Worm (Caenorhabditis elegans) whole organism, late embryonic: ENCODE measurements around the gene F48F7.5.

Source experiments
- C08G9.2 ChIP-seq: sonication (generic microtip); optimal IDR thresholded peaks from 2 replicates; lab custom pipeline; 2016; ENCODE audit warnings: mild to moderate bottlenecking, missing genetic modification characterization, moderate library complexity, missing compliant biosample characterization
- C38D4.7 ChIP-seq: fragments of 200-800 bp; sonication (Bioruptor generic); optimal IDR thresholded peaks from 2 replicates; lab custom pipeline; 2018; ENCODE audit warnings: mild to moderate bottlenecking, missing genetic modification characterization, moderate library complexity, missing compliant biosample characterization
- F13H6.1 ChIP-seq: sonication (generic microtip); optimal IDR thresholded peaks from 2 replicates; lab custom pipeline; 2016; ENCODE audit warnings: missing genetic modification characterization, missing compliant biosample characterization
- T23F11.4 ChIP-seq: fragments of 200-800 bp; sonication (Bioruptor generic); optimal IDR thresholded peaks from 2 replicates; lab custom pipeline; 2018; ENCODE audit warnings: mild to moderate bottlenecking, missing genetic modification characterization, missing compliant biosample characterization
- Y22D7AL.16 ChIP-seq: sonication (generic microtip); optimal IDR thresholded peaks from 2 replicates; lab custom pipeline; 2016; ENCODE audit warnings: missing genetic modification characterization, missing compliant biosample characterization
- ahr-1 ChIP-seq: sonication (generic microtip); optimal IDR thresholded peaks from 2 replicates; lab custom pipeline; 2016; ENCODE audit warnings: missing genetic modification characterization, missing compliant biosample characterization
- ceh-14 ChIP-seq: sonication (generic microtip); optimal IDR thresholded peaks from 2 replicates; lab custom pipeline; 2016; ENCODE audit warnings: missing genotype, missing genetic modification characterization, missing compliant biosample characterization
- ceh-18 ChIP-seq: sonication (generic microtip); optimal IDR thresholded peaks from 2 replicates; lab custom pipeline; 2016; ENCODE audit warnings: missing genetic modification characterization, missing compliant biosample characterization
- ceh-19 ChIP-seq: fragments of 200-800 bp; sonication (Bioruptor generic); optimal IDR thresholded peaks from 2 replicates; lab custom pipeline; 2018; ENCODE audit warnings: mild to moderate bottlenecking, missing genetic modification characterization, missing compliant biosample characterization
- ceh-2 ChIP-seq: sonication (generic microtip); optimal IDR thresholded peaks from 2 replicates; lab custom pipeline; 2016; ENCODE audit warnings: missing genotype, missing genetic modification characterization, missing compliant biosample characterization
- ceh-22 ChIP-seq: sonication (generic microtip); optimal IDR thresholded peaks from 2 replicates; lab custom pipeline; 2017; ENCODE audit warnings: missing biosample characterization, missing genetic modification characterization
- ceh-24 ChIP-seq: sonication (generic microtip); optimal IDR thresholded peaks from 2 replicates; lab custom pipeline; 2016; ENCODE audit warnings: mild to moderate bottlenecking, missing genetic modification characterization, missing compliant biosample characterization
- ceh-31 ChIP-seq: sonication (generic microtip); optimal IDR thresholded peaks from 2 replicates; lab custom pipeline; 2016; ENCODE audit warnings: missing genetic modification characterization, missing compliant biosample characterization
- ceh-34 ChIP-seq: sonication (generic microtip); optimal IDR thresholded peaks from 2 replicates; lab custom pipeline; 2016; ENCODE audit warnings: mild to moderate bottlenecking, missing genetic modification characterization, missing compliant biosample characterization
- ceh-45 ChIP-seq: fragments of 200-800 bp; sonication (Bioruptor generic); IDR thresholded peaks from 2 replicates; pipeline ENCODE4 v1.3.6; 2022; ENCODE audit warnings: missing genetic modification reagents, missing genetic modification characterization, missing compliant biosample characterization
- ceh-6 ChIP-seq: fragments of 200-800 bp; sonication (Bioruptor generic); optimal IDR thresholded peaks from 2 replicates; lab custom pipeline; 2018; ENCODE audit warnings: mild to moderate bottlenecking, missing genetic modification characterization, missing compliant biosample characterization
- ceh-9 ChIP-seq: sonication (generic microtip); optimal IDR thresholded peaks from 2 replicates; lab custom pipeline; 2016; ENCODE audit warnings: mild to moderate bottlenecking, missing genetic modification characterization, inconsistent platforms, missing compliant biosample characterization
- che-1 ChIP-seq: sonication (generic microtip); optimal IDR thresholded peaks from 2 replicates; lab custom pipeline; 2016; ENCODE audit warnings: mild to moderate bottlenecking, missing genetic modification characterization, missing compliant biosample characterization
- dve-1 ChIP-seq: sonication (generic microtip); optimal IDR thresholded peaks from 2 replicates; lab custom pipeline; 2017; ENCODE audit warnings: antibody characterized with exemption, mild to moderate bottlenecking, missing genetic modification characterization, missing compliant biosample characterization
- elt-4 ChIP-seq: sonication (generic microtip); optimal IDR thresholded peaks from 2 replicates; lab custom pipeline; 2016; ENCODE audit warnings: missing genetic modification characterization, missing compliant biosample characterization
- ets-4 ChIP-seq: sonication (generic microtip); optimal IDR thresholded peaks from 2 replicates; lab custom pipeline; 2016; ENCODE audit warnings: missing genetic modification characterization, missing compliant biosample characterization
- eyg-1 ChIP-seq: sonication (generic microtip); optimal IDR thresholded peaks from 2 replicates; lab custom pipeline; 2016; ENCODE audit warnings: missing genotype, missing genetic modification characterization, missing compliant biosample characterization
- fkh-10 ChIP-seq: fragments of 150-350 bp; optimal IDR thresholded peaks from 2 replicates; lab custom pipeline; 2014; ENCODE audit warnings: missing biosample characterization, missing genetic modification reagents, missing genetic modification characterization
- fkh-6 ChIP-seq: sonication (generic microtip); optimal IDR thresholded peaks from 2 replicates; lab custom pipeline; 2016; ENCODE audit warnings: missing genetic modification characterization, missing compliant biosample characterization
- hlh-13 ChIP-seq: fragments of 200-800 bp; sonication (Bioruptor generic); optimal IDR thresholded peaks from 2 replicates; lab custom pipeline; 2018; ENCODE audit warnings: mild to moderate bottlenecking, missing genetic modification characterization, missing compliant biosample characterization
- hlh-15 ChIP-seq: sonication (generic microtip); optimal IDR thresholded peaks from 2 replicates; lab custom pipeline; 2016; ENCODE audit warnings: missing genetic modification characterization, missing compliant biosample characterization
- hlh-30 ChIP-seq: sonication (generic microtip); optimal IDR thresholded peaks from 2 replicates; lab custom pipeline; 2017; ENCODE audit warnings: antibody characterized with exemption, missing genetic modification characterization, missing compliant biosample characterization; ENCODE audit not compliant: insufficient read depth
- hlh-8 ChIP-seq: sonication (generic microtip); optimal IDR thresholded peaks from 2 replicates; lab custom pipeline; 2016; ENCODE audit warnings: missing genotype, missing genetic modification characterization, missing compliant biosample characterization
- lim-6 ChIP-seq: sonication (generic microtip); optimal IDR thresholded peaks from 2 replicates; lab custom pipeline; 2016; ENCODE audit warnings: missing genetic modification characterization, missing compliant biosample characterization
- madf-2 ChIP-seq: sonication (generic microtip); optimal IDR thresholded peaks from 2 replicates; lab custom pipeline; 2017; ENCODE audit warnings: missing genetic modification characterization, missing compliant biosample characterization
- mec-3 ChIP-seq: sonication (generic microtip); optimal IDR thresholded peaks from 2 replicates; lab custom pipeline; 2016; ENCODE audit warnings: borderline replicate concordance, missing genetic modification characterization, missing compliant biosample characterization
- nfya-1 ChIP-seq: sonication (generic microtip); optimal IDR thresholded peaks from 2 replicates; lab custom pipeline; 2017; ENCODE audit warnings: missing genetic modification characterization, mild to moderate bottlenecking, missing compliant biosample characterization, antibody characterized with exemption, moderate library complexity
- npax-4 ChIP-seq: sonication (generic microtip); optimal IDR thresholded peaks from 2 replicates; lab custom pipeline; 2016; ENCODE audit warnings: missing genetic modification characterization, missing compliant biosample characterization
- odd-2 ChIP-seq: sonication (generic microtip); optimal IDR thresholded peaks from 2 replicates; lab custom pipeline; 2017; ENCODE audit warnings: antibody characterized with exemption, mild to moderate bottlenecking, missing genetic modification characterization, missing compliant biosample characterization
- pat-9 ChIP-seq: fragments of 200-800 bp; sonication (Bioruptor generic); optimal IDR thresholded peaks from 2 replicates; lab custom pipeline; 2018; ENCODE audit warnings: mild to moderate bottlenecking, missing genetic modification characterization, moderate library complexity, missing compliant biosample characterization
- pax-1 ChIP-seq: fragments of 150-350 bp; optimal IDR thresholded peaks from 2 replicates; lab custom pipeline; 2014; ENCODE audit warnings: missing biosample characterization, missing genetic modification characterization
- pha-2 ChIP-seq: sonication (generic microtip); optimal IDR thresholded peaks from 2 replicates; lab custom pipeline; 2017; ENCODE audit warnings: mild to moderate bottlenecking, missing genetic modification characterization, missing compliant biosample characterization
- pqm-1 ChIP-seq: sonication (generic microtip); optimal IDR thresholded peaks from 2 replicates; lab custom pipeline; 2016; ENCODE audit warnings: missing genetic modification characterization, missing compliant biosample characterization
- pros-1 ChIP-seq: fragments of 150-350 bp; optimal IDR thresholded peaks from 2 replicates; lab custom pipeline; 2014; ENCODE audit warnings: missing biosample characterization, missing genetic modification reagents, missing genetic modification characterization
- ref-2 ChIP-seq: sonication (generic microtip); optimal IDR thresholded peaks from 2 replicates; lab custom pipeline; 2016; ENCODE audit warnings: missing genetic modification characterization, missing compliant biosample characterization
- rnt-1 ChIP-seq: sonication (generic microtip); optimal IDR thresholded peaks from 2 replicates; lab custom pipeline; 2016; ENCODE audit warnings: missing genetic modification characterization, missing compliant biosample characterization
- sdc-2 ChIP-seq: sonication (generic microtip); optimal IDR thresholded peaks from 2 replicates; lab custom pipeline; 2016; ENCODE audit warnings: missing genotype, missing genetic modification characterization, missing compliant biosample characterization
- sox-2 ChIP-seq: fragments of 200-800 bp; sonication (Bioruptor generic); IDR thresholded peaks from 2 replicates; pipeline ENCODE4 v1.3.6; 2022; ENCODE audit warnings: missing genetic modification reagents, missing genetic modification characterization, missing compliant biosample characterization
- syd-9 ChIP-seq: sonication (generic microtip); optimal IDR thresholded peaks from 2 replicates; lab custom pipeline; 2016; ENCODE audit warnings: mild to moderate bottlenecking, missing genetic modification characterization, moderate library complexity, missing compliant biosample characterization
- tbx-2 ChIP-seq: sonication (generic microtip); optimal IDR thresholded peaks from 2 replicates; lab custom pipeline; 2016; ENCODE audit warnings: missing genetic modification characterization, missing compliant biosample characterization
- ttx-3 ChIP-seq: sonication (generic microtip); optimal IDR thresholded peaks from 2 replicates; lab custom pipeline; 2016; ENCODE audit warnings: missing genetic modification reagents, missing genetic modification characterization, missing compliant biosample characterization
- unc-3 ChIP-seq, 2 experiments: fragments of 200-800 bp in 1 of 2; sonication (Bioruptor generic) in 1 of 2; sonication (generic microtip) in 1 of 2; conservative IDR thresholded peaks in 1 of 2; optimal IDR thresholded peaks in 1 of 2; 2 replicates each; pipeline versions ENCODE4 v1.3.6 to Lab custom; 2016 to 2022; ENCODE audit warnings: missing compliant biosample characterization in 2 of 2, missing genetic modification characterization in 2 of 2, missing genetic modification reagents in 1 of 2
- unc-55 ChIP-seq: sonication (generic microtip); optimal IDR thresholded peaks from 2 replicates; lab custom pipeline; 2017; ENCODE audit warnings: missing biosample characterization, missing genetic modification reagents, missing genetic modification characterization
- unc-86 ChIP-seq: sonication (generic microtip); optimal IDR thresholded peaks from 2 replicates; lab custom pipeline; 2016; ENCODE audit warnings: missing genetic modification characterization, missing compliant biosample characterization
- ztf-16 ChIP-seq: sonication (generic microtip); optimal IDR thresholded peaks from 2 replicates; lab custom pipeline; 2017; ENCODE audit warnings: missing genetic modification characterization, missing compliant biosample characterization

Gene F48F7.5

DNA sequence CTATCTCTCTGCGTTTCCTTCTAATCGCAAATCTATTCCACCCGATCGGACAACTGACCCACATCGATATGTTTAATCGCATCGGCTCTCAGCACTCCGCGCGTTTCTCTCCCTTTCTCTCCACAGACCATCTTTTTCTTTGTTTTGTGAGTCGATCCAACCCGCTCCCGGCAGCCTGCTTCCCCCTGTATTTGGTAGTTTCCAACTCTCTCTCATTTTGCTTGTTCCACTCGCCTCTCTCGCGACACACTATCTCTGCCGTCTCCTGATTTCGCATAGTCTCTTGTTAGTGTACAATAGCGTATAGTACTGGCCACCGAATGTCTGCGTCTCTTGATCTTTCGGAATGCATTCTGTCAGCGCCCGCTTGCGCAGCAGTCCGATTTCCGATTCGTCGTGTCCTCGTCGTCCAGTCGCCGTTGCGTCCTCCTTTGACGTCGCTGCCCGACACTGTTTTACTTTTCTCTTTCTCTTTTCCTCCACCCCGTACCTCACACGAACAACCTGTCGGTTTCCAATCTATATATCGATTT lies 24.8 kb upstream of the F48F7.5 start:
- TF ChIP-seq C08G9.2 (peak; percentile 14), ceh-2 (tag; lab: Kevin White, UChicago) (peak; percentile 40), ceh-34 (tag; lab: Kevin White, UChicago) (peak; percentile 56), T23F11.4 (GFP tag; lab: Kevin White, UChicago) (peak; percentile 4), hlh-15 (tag; lab: Kevin White, UChicago) (no peak), rnt-1 (tag; lab: Kevin White, UChicago) (peak; percentile 3), npax-4 (tag; lab: Kevin White, UChicago) (no peak), lim-6 (no peak), nfya-1 (peak; percentile 53), hlh-8 (no peak), ceh-19 (GFP tag; lab: Kevin White, UChicago) (no peak), ztf-16 (tag; lab: Kevin White, UChicago) (no peak), mec-3 (tag; lab: Kevin White, UChicago) (no peak), ref-2 (peak; percentile 70), che-1 (tag; lab: Kevin White, UChicago) (no peak), ceh-6 (GFP tag; lab: Kevin White, UChicago) (peak; percentile 2), elt-4 (tag; lab: Kevin White, UChicago) (no peak), pat-9 (tag; lab: Kevin White, UChicago) (no peak), ceh-31 (tag; lab: Kevin White, UChicago) (peak; percentile 66), pha-2 (tag; lab: Kevin White, UChicago) (no peak), C38D4.7 (GFP tag; lab: Kevin White, UChicago) (no peak), madf-2 (tag; lab: Kevin White, UChicago) (peak; percentile 5), hlh-30 (tag; lab: Kevin White, UChicago) (peak; percentile 44), ceh-18 (peak; percentile 28), unc-3 (GFP tag; conservative IDR thresholded peaks at IDR 0.05; lab: Robert Waterston, UW) (no peak), unc-3 (tag; optimal IDR thresholded peaks at IDR 0.05; lab: Kevin White, UChicago) (no peak), fkh-6 (tag; lab: Kevin White, UChicago) (no peak), unc-55 (GFP tag; lab: Kevin White, UChicago) (peak; percentile 44), ttx-3 (tag; lab: Kevin White, UChicago) (no peak), eyg-1 (tag; lab: Kevin White, UChicago) (peak; percentile 14), ceh-45 (no peak), ets-4 (tag; lab: Kevin White, UChicago) (no peak), Y22D7AL.16 (tag; lab: Kevin White, UChicago) (no peak), pros-1 (tag; lab: Kevin White, UChicago) (no peak), unc-86 (tag; lab: Kevin White, UChicago) (no peak), ceh-24 (tag; lab: Kevin White, UChicago) (no peak), pax-1 (no peak), odd-2 (no peak), fkh-10 (no peak), sdc-2 (tag; lab: Kevin White, UChicago) (peak; percentile 39), hlh-13 (GFP tag; lab: Kevin White, UChicago) (no peak), sox-2 (peak; percentile 28), pqm-1 (tag; lab: Kevin White, UChicago) (no peak), dve-1 (tag; lab: Kevin White, UChicago) (no peak), ceh-9 (no peak), ahr-1 (tag; lab: Kevin White, UChicago) (no peak), syd-9 (peak; percentile 26), F13H6.1 (tag; lab: Kevin White, UChicago) (peak; percentile 68), ceh-14 (tag; lab: Kevin White, UChicago) (no peak), tbx-2 (tag; lab: Kevin White, UChicago) (peak; percentile 60), ceh-22 (tag; lab: Kevin White, UChicago) (peak; percentile 45)
- TF ChIP-seq, all 69 proteins: peak for 20
